Worm (Caenorhabditis elegans) whole organism, young adult: ENCODE data around the gene srh-73.

Experiments
- C06A6.2 ChIP-seq: fragments of 200-800 bp; sonication (Bioruptor generic); conservative IDR thresholded peaks from 2 replicates; pipeline ENCODE4 v1.3.6; 2022; ENCODE audit warnings: missing genetic modification characterization, missing compliant biosample characterization
- F57A8.1 ChIP-seq: fragments of 200-800 bp; sonication (Bioruptor generic); optimal IDR thresholded peaks from 2 replicates; lab custom pipeline; 2018; ENCODE audit warnings: mild to moderate bottlenecking, missing genetic modification characterization, moderate library complexity, missing compliant biosample characterization
- K11D2.4 ChIP-seq: fragments of 200-800 bp; sonication (Bioruptor generic); IDR thresholded peaks from 2 replicates; pipeline ENCODE4 v1.3.6; 2022; ENCODE audit warnings: missing genetic modification reagents, missing genetic modification characterization, missing compliant biosample characterization
- ama-1 ChIP-seq, 3 experiments: fragments of 150-350 bp in 1 of 3; sonication (generic microtip) in 2 of 3; optimal IDR thresholded peaks; 2 replicates each; lab custom pipeline; 2014 to 2018; ENCODE audit warnings: missing biosample characterization in 2 of 3, missing genetic modification characterization in 2 of 3, missing genetic modification reagents in 2 of 3
- bed-2 ChIP-seq: fragments of 200-800 bp; sonication (Bioruptor generic); IDR thresholded peaks from 2 replicates; pipeline ENCODE4 v1.3.6; 2022; ENCODE audit warnings: missing genetic modification reagents, missing genetic modification characterization, missing compliant biosample characterization
- ceh-58 ChIP-seq: fragments of 200-800 bp; sonication (Bioruptor generic); IDR thresholded peaks from 2 replicates; pipeline ENCODE4 v1.3.6; 2022; ENCODE audit warnings: missing genetic modification characterization, missing compliant biosample characterization
- pha-4 ChIP-seq: fragments of 150-350 bp; sonication (generic microtip); optimal IDR thresholded peaks from 2 replicates; lab custom pipeline; 2014; ENCODE audit warnings: missing biosample characterization, missing genetic modification reagents, missing genetic modification characterization
- ztf-28 ChIP-seq: fragments of 200-800 bp; sonication (Bioruptor generic); IDR thresholded peaks from 2 replicates; pipeline ENCODE4 v1.3.6; 2022; ENCODE audit warnings: missing genetic modification reagents, missing genetic modification characterization, missing compliant biosample characterization

ce11 chrII:12527947-12528346, 16.0 kb downstream of the srh-73 start, which contains the start of gene srx-119:
- no peak for TF ChIP-seq ztf-28 (GFP tag; lab: Robert Waterston, UW)
- TF ChIP-seq C06A6.2 (GFP tag; lab: Robert Waterston, UW) = no peak
- TF ChIP-seq bed-2 (GFP tag; lab: Robert Waterston, UW) = no peak
- TF ChIP-seq K11D2.4 (GFP tag; lab: Robert Waterston, UW) = no peak
- TF ChIP-seq ceh-58 (GFP tag; lab: Robert Waterston, UW) = no peak
- no peak for TF ChIP-seq F57A8.1
- no peak for TF ChIP-seq pha-4 (tag; lab: Kevin White, UChicago)
- TF ChIP-seq ama-1 (optimal IDR thresholded peaks at IDR 0.05; lab: Kevin White, UChicago) = no peak
- TF ChIP-seq ama-1 (GFP tag; optimal IDR thresholded peaks at IDR 0.05; lab: Kevin White, UChicago) = no peak
